Worm (Caenorhabditis elegans) whole organism, L1 larva: ENCODE results near the gene F36G9.3.

Experiments used
- C04F5.9 ChIP-seq: sonication (generic microtip); optimal IDR thresholded peaks from 2 replicates; lab custom pipeline; 2016; ENCODE audit warnings: missing genetic modification characterization, missing compliant biosample characterization
- C16A3.4 ChIP-seq: fragments of 150-350 bp; optimal IDR thresholded peaks from 2 replicates; lab custom pipeline; 2014; ENCODE audit warnings: missing biosample characterization, missing genetic modification characterization
- C34B4.2 ChIP-seq: sonication (generic microtip); optimal IDR thresholded peaks from 2 replicates; lab custom pipeline; 2017; ENCODE audit warnings: mild to moderate bottlenecking, missing genetic modification characterization, missing compliant biosample characterization
- F16B12.6 ChIP-seq: fragments of 150-350 bp; optimal IDR thresholded peaks from 2 replicates; lab custom pipeline; 2014; ENCODE audit warnings: missing biosample characterization, missing genetic modification characterization
- aha-1 ChIP-seq: fragments of 150-350 bp; optimal IDR thresholded peaks from 2 replicates; lab custom pipeline; 2014; ENCODE audit warnings: missing biosample characterization, missing genetic modification characterization
- alr-1 ChIP-seq: fragments of 200-800 bp; sonication (Bioruptor generic); optimal IDR thresholded peaks from 2 replicates; lab custom pipeline; 2018; ENCODE audit warnings: borderline replicate concordance, mild to moderate bottlenecking, missing genetic modification characterization, missing compliant biosample characterization
- aly-2 ChIP-seq: fragments of 150-350 bp; optimal IDR thresholded peaks from 2 replicates; lab custom pipeline; 2014; ENCODE audit warnings: missing biosample characterization, missing genetic modification characterization
- ceh-90 ChIP-seq: sonication (generic microtip); optimal IDR thresholded peaks from 2 replicates; lab custom pipeline; 2016; ENCODE audit warnings: missing genetic modification characterization, missing compliant biosample characterization
- dpl-1 ChIP-seq, 3 experiments: fragments of 150-350 bp in 2 of 3; sonication (generic microtip) in 1 of 3; optimal IDR thresholded peaks; 2 replicates each; lab custom pipeline; 2014 to 2017; ENCODE audit warnings: missing biosample characterization in 3 of 3, missing genetic modification characterization in 3 of 3, missing genetic modification reagents in 3 of 3
- dsc-1 ChIP-seq: sonication (generic microtip); optimal IDR thresholded peaks from 2 replicates; lab custom pipeline; 2016; ENCODE audit warnings: mild to moderate bottlenecking, missing genetic modification characterization, missing compliant biosample characterization
- egl-13 ChIP-seq: sonication (generic microtip); optimal IDR thresholded peaks from 2 replicates; lab custom pipeline; 2016; ENCODE audit warnings: missing genotype, missing genetic modification reagents, missing genetic modification characterization, missing compliant biosample characterization
- elt-3 ChIP-seq, 6 experiments: fragments of 150-350 bp in 1 of 6; sonication (generic microtip); optimal IDR thresholded peaks; 2 replicates each; lab custom pipeline; 2017 to 2018; ENCODE audit warnings: missing biosample characterization in 6 of 6, missing genetic modification characterization in 6 of 6, inconsistent platforms in 1 of 6
- fos-1 ChIP-seq: fragments of 150-350 bp; optimal IDR thresholded peaks from 2 replicates; lab custom pipeline; 2014; ENCODE audit warnings: missing biosample characterization, missing genetic modification characterization
- irx-1 ChIP-seq: sonication (generic microtip); optimal IDR thresholded peaks from 2 replicates; lab custom pipeline; 2016; ENCODE audit warnings: missing genetic modification characterization, missing compliant biosample characterization
- jun-1 ChIP-seq: fragments of 150-350 bp; optimal IDR thresholded peaks from 2 replicates; lab custom pipeline; 2014; ENCODE audit warnings: missing biosample characterization, missing genetic modification reagents, missing genetic modification characterization
- lin-14 ChIP-seq: fragments of 200-800 bp; sonication (Bioruptor generic); optimal IDR thresholded peaks from 2 replicates; lab custom pipeline; 2018; ENCODE audit warnings: mild to moderate bottlenecking, missing genetic modification characterization, moderate library complexity, missing compliant biosample characterization
- lin-39 ChIP-seq: fragments of 150-350 bp; optimal IDR thresholded peaks from 2 replicates; lab custom pipeline; 2014; ENCODE audit warnings: missing biosample characterization, missing genetic modification reagents, missing genetic modification characterization
- lir-3 ChIP-seq: sonication (generic microtip); optimal IDR thresholded peaks from 2 replicates; lab custom pipeline; 2016; ENCODE audit warnings: mild to moderate bottlenecking, missing genetic modification characterization, moderate library complexity, missing compliant biosample characterization; ENCODE audit not compliant: poor library complexity
- mab-9 ChIP-seq: fragments of 200-800 bp; sonication (Bioruptor generic); IDR thresholded peaks from 2 replicates; pipeline ENCODE4 v1.3.6; 2022; ENCODE audit warnings: missing genetic modification reagents, missing genetic modification characterization, missing compliant biosample characterization
- mef-2 ChIP-seq: fragments of 150-350 bp; optimal IDR thresholded peaks from 2 replicates; lab custom pipeline; 2014; ENCODE audit warnings: missing biosample characterization, missing genetic modification characterization
- nhr-11 ChIP-seq: fragments of 150-350 bp; optimal IDR thresholded peaks from 2 replicates; lab custom pipeline; 2014; ENCODE audit warnings: missing biosample characterization, missing genetic modification characterization
- nhr-12 ChIP-seq: sonication (generic microtip); optimal IDR thresholded peaks from 2 replicates; lab custom pipeline; 2017; ENCODE audit warnings: missing biosample characterization, missing genetic modification characterization
- nhr-19 ChIP-seq: fragments of 200-800 bp; sonication (Bioruptor generic); conservative IDR thresholded peaks from 2 replicates; pipeline ENCODE4 v1.3.6; 2022; ENCODE audit warnings: missing genetic modification characterization, missing compliant biosample characterization
- nhr-28 ChIP-seq: fragments of 150-350 bp; optimal IDR thresholded peaks from 2 replicates; lab custom pipeline; 2014; ENCODE audit warnings: missing biosample characterization, missing genetic modification characterization
- nhr-71 ChIP-seq: sonication (generic microtip); optimal IDR thresholded peaks from 2 replicates; lab custom pipeline; 2016; ENCODE audit warnings: mild to moderate bottlenecking, missing genetic modification characterization, moderate library complexity, missing compliant biosample characterization
- nhr-76 ChIP-seq: sonication (generic microtip); optimal IDR thresholded peaks from 2 replicates; lab custom pipeline; 2017; ENCODE audit warnings: missing biosample characterization, missing genetic modification characterization
- nhr-85 ChIP-seq: sonication (generic microtip); peaks from one replicate; lab custom pipeline; 2016; ENCODE audit warnings: missing genetic modification characterization, inconsistent platforms, missing compliant biosample characterization
- pag-3 ChIP-seq: sonication (generic microtip); optimal IDR thresholded peaks from 2 replicates; lab custom pipeline; 2017; ENCODE audit warnings: missing genetic modification characterization, mild to moderate bottlenecking, missing compliant biosample characterization, antibody characterized with exemption, borderline replicate concordance; ENCODE audit not compliant: insufficient read depth
- rnt-1 ChIP-seq: sonication (generic microtip); optimal IDR thresholded peaks from 2 replicates; lab custom pipeline; 2016; ENCODE audit warnings: mild to moderate bottlenecking, missing genetic modification characterization, moderate library complexity, missing compliant biosample characterization
- skn-1 ChIP-seq: fragments of 150-350 bp; optimal IDR thresholded peaks from 2 replicates; lab custom pipeline; 2014; ENCODE audit warnings: missing biosample characterization, missing genetic modification characterization
- snu-23 ChIP-seq: sonication (generic microtip); optimal IDR thresholded peaks from 2 replicates; lab custom pipeline; 2016; ENCODE audit warnings: missing genetic modification characterization, missing compliant biosample characterization
- sox-4 ChIP-seq: sonication (generic microtip); optimal IDR thresholded peaks from 2 replicates; lab custom pipeline; 2016; ENCODE audit warnings: missing genetic modification characterization, missing compliant biosample characterization
- sptf-1 ChIP-seq: fragments of 150-350 bp; optimal IDR thresholded peaks from 2 replicates; lab custom pipeline; 2014; ENCODE audit warnings: missing biosample characterization, missing genetic modification characterization
- sup-37 ChIP-seq: fragments of 200-800 bp; sonication (Bioruptor generic); optimal IDR thresholded peaks from 2 replicates; lab custom pipeline; 2018; ENCODE audit warnings: mild to moderate bottlenecking, missing genetic modification characterization, missing compliant biosample characterization
- swsn-7 ChIP-seq: sonication (generic microtip); optimal IDR thresholded peaks from 2 replicates; lab custom pipeline; 2016; ENCODE audit warnings: missing genetic modification characterization, missing compliant biosample characterization
- tbx-2 ChIP-seq: sonication (generic microtip); optimal IDR thresholded peaks from 2 replicates; lab custom pipeline; 2016; ENCODE audit warnings: missing genetic modification characterization, missing compliant biosample characterization
- tlp-1 ChIP-seq: fragments of 150-350 bp; optimal IDR thresholded peaks from 2 replicates; lab custom pipeline; 2014; ENCODE audit warnings: missing biosample characterization, missing genetic modification characterization
- unc-62 ChIP-seq: fragments of 150-350 bp; optimal IDR thresholded peaks from 2 replicates; lab custom pipeline; 2014; ENCODE audit warnings: missing biosample characterization, missing genetic modification reagents, missing genetic modification characterization
- unc-98 ChIP-seq: fragments of 200-800 bp; sonication (Bioruptor generic); IDR thresholded peaks from 2 replicates; pipeline ENCODE4 v1.3.6; 2022; ENCODE audit warnings: missing genetic modification characterization, missing compliant biosample characterization
- vab-15 ChIP-seq: sonication (generic microtip); optimal IDR thresholded peaks from 2 replicates; lab custom pipeline; 2017; ENCODE audit warnings: missing genotype, mild to moderate bottlenecking, missing genetic modification characterization, missing compliant biosample characterization
- zag-1 ChIP-seq: fragments of 150-350 bp; optimal IDR thresholded peaks from 2 replicates; lab custom pipeline; 2014; ENCODE audit warnings: missing biosample characterization, missing genetic modification characterization
- zip-4 ChIP-seq: fragments of 200-800 bp; sonication (Bioruptor generic); optimal IDR thresholded peaks from 2 replicates; lab custom pipeline; 2018; ENCODE audit warnings: mild to moderate bottlenecking, missing genetic modification characterization, moderate library complexity, missing compliant biosample characterization
- ztf-4 ChIP-seq: fragments of 150-350 bp; optimal IDR thresholded peaks from 2 replicates; lab custom pipeline; 2014; ENCODE audit warnings: missing biosample characterization, missing genetic modification characterization

The F36G9.3 gene

DNA sequence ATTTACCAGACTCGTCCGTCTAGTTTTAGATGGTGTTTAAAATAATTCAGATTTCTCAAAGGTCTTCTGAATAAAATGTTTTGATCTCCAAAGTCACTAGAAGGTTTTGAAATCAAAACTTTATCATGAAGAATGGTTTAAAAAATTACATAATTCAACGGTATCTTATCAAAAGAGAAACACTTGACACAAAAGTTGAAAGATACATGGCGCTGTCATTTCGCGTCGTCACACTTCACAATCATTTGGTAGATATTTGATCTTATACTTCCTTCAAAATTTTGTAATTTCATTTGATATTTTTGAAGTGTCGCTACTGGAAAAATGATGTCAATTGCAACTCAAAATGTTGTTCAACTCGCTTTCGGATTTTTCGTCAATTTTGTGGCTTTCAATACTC lies at the start of gene F36G9.3:
Gene F36G9.3, plus strand, starts transcription at position 301 of the 400 bp plus-strand sequence.
- no peak for TF ChIP-seq nhr-71
- no peak for TF ChIP-seq mef-2 (tag; lab: Kevin White, UChicago)
- no peak for TF ChIP-seq fos-1 (tag; lab: Kevin White, UChicago)
- TF ChIP-seq vab-15 (tag; lab: Kevin White, UChicago) = no peak

- no peak for TF ChIP-seq sup-37 (GFP tag; lab: Kevin White, UChicago)
- no peak for TF ChIP-seq rnt-1 (tag; lab: Kevin White, UChicago)
- TF ChIP-seq unc-62 (GFP tag; lab: Kevin White, UChicago) = no peak
- no peak for TF ChIP-seq nhr-76 (tag; lab: Kevin White, UChicago)
- TF ChIP-seq ztf-4 (tag; lab: Kevin White, UChicago) = no peak
- no peak for TF ChIP-seq C16A3.4 (tag; lab: Kevin White, UChicago)
- TF ChIP-seq aha-1 (tag; lab: Kevin White, UChicago) = no peak
- TF ChIP-seq ceh-90 (tag; lab: Kevin White, UChicago) = no peak
- TF ChIP-seq skn-1 (tag; lab: Kevin White, UChicago) = no peak
- TF ChIP-seq unc-98 (GFP tag; lab: Robert Waterston, UW) = no peak
- no peak for TF ChIP-seq egl-13 (tag; lab: Kevin White, UChicago)
- no peak for TF ChIP-seq tlp-1 (tag; lab: Kevin White, UChicago)
- TF ChIP-seq vab-15 (tag; lab: Kevin White, UChicago) = no peak
- no peak for TF ChIP-seq dpl-1 (GFP tag; optimal IDR thresholded peaks at IDR 0.05; lab: Kevin White, UChicago)
Observed at ce11 chrV:15911848-15912247, 45.4 kb upstream of the F36G9.3 start, which contains the start of gene F35E8.6. TSS of gene F35E8.6 (plus strand) at chrV:15912148.

DNA sequence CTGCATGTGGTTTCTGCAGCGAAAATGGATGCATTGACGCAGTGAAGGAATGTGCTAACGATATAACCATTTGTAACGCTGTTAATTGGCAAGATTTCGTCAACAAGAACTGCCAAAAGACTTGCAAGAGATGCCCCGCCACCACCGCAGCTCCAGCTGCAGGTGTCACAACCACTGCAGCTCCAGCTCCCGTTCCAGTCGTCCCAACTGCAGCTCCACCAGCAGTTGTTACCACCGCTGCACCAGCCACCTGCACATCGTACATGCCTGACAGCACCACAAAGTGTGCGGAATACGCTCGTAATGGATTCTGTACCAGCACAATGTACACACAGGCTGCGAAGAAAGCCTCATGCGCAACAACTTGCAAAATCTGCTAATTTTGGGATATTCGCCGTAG lies 44.5 kb upstream of the F36G9.3 start:
- TF ChIP-seq C34B4.2 (tag; lab: Kevin White, UChicago) (no peak), lin-39 (tag; lab: Kevin White, UChicago) (no peak), zip-4 (GFP tag; lab: Kevin White, UChicago) (no peak), nhr-28 (tag; lab: Kevin White, UChicago) (no peak), nhr-85 (no peak)
- TF ChIP-seq, all 84 proteins: peak for 0

- no peak for TF ChIP-seq nhr-19
- TF ChIP-seq swsn-7 (tag; lab: Kevin White, UChicago) = no peak
- no peak for TF ChIP-seq dsc-1
- TF ChIP-seq C34B4.2 (tag; lab: Kevin White, UChicago) = no peak
- no peak for TF ChIP-seq C16A3.4 (tag; lab: Kevin White, UChicago)
- TF ChIP-seq nhr-11 = no peak
- no peak for TF ChIP-seq pag-3
- no peak for TF ChIP-seq sptf-1 (tag; lab: Kevin White, UChicago)
- TF ChIP-seq zag-1 (tag; lab: Kevin White, UChicago) = no peak
- TF ChIP-seq sox-4 (tag; lab: Kevin White, UChicago) = no peak
Observed at ce11 chrV:15913714-15914113, 43.5 kb upstream of the F36G9.3 start, which contains the start of gene F35E8.7. TSS of gene F35E8.7 (plus strand) at chrV:15914014.

DNA sequence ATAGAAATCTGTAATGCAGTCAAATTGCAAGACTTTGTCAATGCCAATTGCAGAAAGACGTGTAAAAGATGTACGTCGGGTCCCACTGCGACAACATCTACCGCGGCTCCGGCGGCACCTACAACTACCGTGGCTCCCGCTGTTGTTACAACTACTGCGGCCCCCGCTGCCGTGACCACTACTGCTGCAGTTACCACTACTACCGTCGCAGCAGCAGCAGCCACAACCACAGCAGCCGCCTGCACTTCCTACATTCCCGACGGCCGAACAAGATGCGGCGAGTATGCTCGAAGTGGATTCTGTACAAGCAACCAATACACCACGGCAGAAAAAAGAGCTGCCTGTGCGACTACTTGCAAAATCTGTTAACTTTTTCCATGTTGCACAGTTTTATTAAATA lies 42.4 kb upstream of the F36G9.3 start:
- TF ChIP-seq tbx-2 (tag; lab: Kevin White, UChicago) (no peak), C16A3.4 (tag; lab: Kevin White, UChicago) (no peak)

DNA sequence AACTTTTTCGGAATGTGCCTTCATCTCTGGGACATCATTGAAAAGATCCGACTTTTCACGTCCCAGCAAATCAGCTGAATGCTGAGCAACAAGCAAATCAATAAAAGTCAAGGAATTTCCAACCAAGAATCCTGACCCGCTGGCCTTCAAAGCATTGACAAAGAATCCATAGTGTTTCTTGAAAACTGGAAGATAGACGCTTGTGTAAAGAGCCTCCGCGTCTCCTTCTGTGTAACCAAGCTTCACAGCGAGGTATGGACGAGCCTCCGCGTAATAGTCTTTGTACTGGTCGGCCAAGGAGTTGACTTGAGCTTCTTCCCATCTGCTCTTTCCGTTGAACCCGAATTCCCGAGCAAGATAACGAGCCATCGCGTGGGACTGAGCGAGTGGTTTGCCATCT lies 41.9 kb upstream of the F36G9.3 start:
- TF ChIP-seq snu-23 (no peak), C34B4.2 (tag; lab: Kevin White, UChicago) (no peak), elt-3 (tag; optimal IDR thresholded peaks at IDR 0.05; lab: Kevin White, UChicago) (no peak), aly-2 (tag; lab: Kevin White, UChicago) (no peak), F16B12.6 (no peak), lin-14 (GFP tag; lab: Kevin White, UChicago) (no peak), C04F5.9 (no peak), zip-4 (GFP tag; lab: Kevin White, UChicago) (no peak), dpl-1 (GFP tag; optimal IDR thresholded peaks at IDR 0.05; lab: Kevin White, UChicago) (no peak), mab-9 (GFP tag; lab: Robert Waterston, UW) (no peak), alr-1 (tag; lab: Kevin White, UChicago) (no peak), irx-1 (tag; lab: Kevin White, UChicago) (no peak), lir-3 (tag; lab: Kevin White, UChicago) (no peak), nhr-12 (no peak), tlp-1 (tag; lab: Kevin White, UChicago) (no peak), C16A3.4 (tag; lab: Kevin White, UChicago) (no peak), ceh-90 (tag; lab: Kevin White, UChicago) (no peak), sptf-1 (tag; lab: Kevin White, UChicago) (no peak), jun-1 (tag; lab: Kevin White, UChicago) (no peak)
